Fruit fly (Drosophila melanogaster) whole organism, embryonic: ENCODE measurements around the gene CG31816.

Source experiments
- Ada2b ChIP-seq: fragments of 200-800 bp; sonication (Bioruptor generic); IDR thresholded peaks from 2 replicates; pipeline ENCODE4 v1.3.6; 2022; ENCODE audit warnings: missing biosample characterization, missing genetic modification characterization
- BEAF-32 ChIP-seq: fragments of 200-800 bp; sonication (Bioruptor generic); optimal IDR thresholded peaks from 3 replicates; lab custom pipeline; 2017; ENCODE audit warnings: missing biosample characterization, missing genetic modification characterization, mild to moderate bottlenecking, moderate library complexity, missing genetic modification reagents
- CG10543 ChIP-seq: fragments of 200-800 bp; sonication (Bioruptor generic); optimal IDR thresholded peaks from 3 replicates; lab custom pipeline; 2017; ENCODE audit warnings: missing biosample characterization, mild to moderate bottlenecking, missing genetic modification characterization, moderate library complexity
- CG12155 ChIP-seq: fragments of 200-800 bp; sonication (Bioruptor generic); optimal IDR thresholded peaks from 3 replicates; lab custom pipeline; 2016; ENCODE audit warnings: missing biosample characterization, missing genetic modification characterization
- CG12236 ChIP-seq: fragments of 200-800 bp; sonication (Bioruptor generic); optimal IDR thresholded peaks from 2 replicates; lab custom pipeline; 2016; ENCODE audit warnings: missing biosample characterization, missing genetic modification characterization
- CG12659 ChIP-seq: fragments of 200-800 bp; sonication (Bioruptor generic); optimal IDR thresholded peaks from 3 replicates; lab custom pipeline; 2017; ENCODE audit warnings: mild to moderate bottlenecking, missing biosample characterization, missing genetic modification reagents, missing genetic modification characterization
- CG12942 ChIP-seq: fragments of 200-800 bp; sonication (Bioruptor generic); optimal IDR thresholded peaks from 3 replicates; lab custom pipeline; 2016; ENCODE audit warnings: missing biosample characterization, missing genetic modification characterization
- CG14014 ChIP-seq: fragments of 200-800 bp; sonication (Bioruptor generic); IDR thresholded peaks from 2 replicates; pipeline ENCODE4 v1.3.6; 2022; ENCODE audit warnings: missing biosample characterization, missing genetic modification characterization
- CG15601 ChIP-seq: fragments of 200-800 bp; sonication (Bioruptor generic); optimal IDR thresholded peaks from 3 replicates; lab custom pipeline; 2019; ENCODE audit warnings: missing biosample characterization, mild to moderate bottlenecking, missing genetic modification characterization, moderate library complexity
- CG2120 ChIP-seq: fragments of 200-800 bp; sonication (Bioruptor generic); optimal IDR thresholded peaks from 3 replicates; lab custom pipeline; 2016; ENCODE audit warnings: missing biosample characterization, missing genetic modification characterization
- CG2202 ChIP-seq: fragments of 200-800 bp; sonication (Bioruptor generic); optimal IDR thresholded peaks from 2 replicates; lab custom pipeline; 2018; ENCODE audit warnings: missing biosample characterization, mild to moderate bottlenecking, missing genetic modification characterization
- CG4282 ChIP-seq: fragments of 200-800 bp; sonication (Bioruptor generic); optimal IDR thresholded peaks from 2 replicates; lab custom pipeline; 2016; ENCODE audit warnings: missing biosample characterization, missing genetic modification characterization
- CG4707 ChIP-seq: fragments of 200-800 bp; sonication (Bioruptor generic); optimal IDR thresholded peaks from 2 replicates; lab custom pipeline; 2018; ENCODE audit warnings: missing biosample characterization, mild to moderate bottlenecking, missing genetic modification characterization, moderate library complexity
- CG7786 ChIP-seq: fragments of 200-800 bp; sonication (Bioruptor generic); optimal IDR thresholded peaks from 2 replicates; lab custom pipeline; 2016; ENCODE audit warnings: missing biosample characterization, missing genetic modification characterization
- CG7928 ChIP-seq: fragments of 200-800 bp; sonication (Bioruptor generic); optimal IDR thresholded peaks from 2 replicates; lab custom pipeline; 2017; ENCODE audit warnings: missing biosample characterization, mild to moderate bottlenecking, missing genetic modification characterization
- CG8089 ChIP-seq: fragments of 200-800 bp; sonication (Bioruptor generic); optimal IDR thresholded peaks from 3 replicates; lab custom pipeline; 2016; ENCODE audit warnings: missing biosample characterization, missing genetic modification characterization
- CG9437 ChIP-seq: fragments of 200-800 bp; sonication (Bioruptor generic); optimal IDR thresholded peaks from 2 replicates; lab custom pipeline; 2018; ENCODE audit warnings: missing biosample characterization, mild to moderate bottlenecking, missing genetic modification characterization
- CG9876 ChIP-seq: fragments of 200-800 bp; sonication (Bioruptor generic); optimal IDR thresholded peaks from 2 replicates; lab custom pipeline; 2016; ENCODE audit warnings: missing biosample characterization, missing genetic modification characterization
- Camta ChIP-seq: fragments of 200-800 bp; sonication (Bioruptor generic); optimal IDR thresholded peaks from 2 replicates; lab custom pipeline; 2016; ENCODE audit warnings: missing biosample characterization, missing genetic modification characterization
- CoRest ChIP-seq: fragments of 200-800 bp; sonication (Bioruptor generic); optimal IDR thresholded peaks from 3 replicates; lab custom pipeline; 2018; ENCODE audit warnings: missing biosample characterization, mild to moderate bottlenecking, missing genetic modification characterization, moderate library complexity
- Dek ChIP-seq: fragments of 200-800 bp; sonication (Bioruptor generic); optimal IDR thresholded peaks from 3 replicates; lab custom pipeline; 2019; ENCODE audit warnings: missing biosample characterization, mild to moderate bottlenecking, missing genetic modification characterization, moderate library complexity
- HLH3B ChIP-seq: fragments of 200-800 bp; sonication (Bioruptor generic); IDR thresholded peaks from 2 replicates; pipeline ENCODE4 v1.3.6; 2022; ENCODE audit warnings: missing biosample characterization, missing genetic modification characterization
- Hsf ChIP-seq: fragments of 200-800 bp; sonication (Bioruptor generic); optimal IDR thresholded peaks from 3 replicates; lab custom pipeline; 2016; ENCODE audit warnings: missing biosample characterization, missing genetic modification characterization
- Oli ChIP-seq: fragments of 200-800 bp; sonication (Bioruptor generic); optimal IDR thresholded peaks from 2 replicates; lab custom pipeline; 2018; ENCODE audit warnings: missing biosample characterization, mild to moderate bottlenecking, missing genetic modification characterization, moderate library complexity
- Trl ChIP-seq, 3 experiments: fragments of >200 bp in 2 of 3; fragments of 200-800 bp in 1 of 3; sonication (Bioruptor generic) in 1 of 3; optimal IDR thresholded peaks; 2 replicates in 1 of 3; 3 replicates in 2 of 3; lab custom pipeline; 2016 to 2017; ENCODE audit warnings: missing biosample characterization in 1 of 3, missing genetic modification characterization in 1 of 3
- Usf ChIP-seq: fragments of 200-800 bp; sonication (Bioruptor generic); optimal IDR thresholded peaks from 2 replicates; lab custom pipeline; 2017; ENCODE audit warnings: missing genotype, missing biosample characterization, missing genetic modification characterization
- bsh ChIP-seq, 2 experiments: fragments of 200-800 bp; sonication (Bioruptor generic); optimal IDR thresholded peaks; 2 replicates each; lab custom pipeline; 2017 to 2018; ENCODE audit warnings: mild to moderate bottlenecking in 2 of 2, missing biosample characterization in 2 of 2, missing genetic modification characterization in 2 of 2, moderate library complexity in 1 of 2
- chm ChIP-seq: fragments of 200-800 bp; sonication (Bioruptor generic); IDR thresholded peaks from 2 replicates; pipeline ENCODE4 v1.3.6; 2022; ENCODE audit warnings: missing biosample characterization, missing genetic modification characterization
- crc ChIP-seq: fragments of 200-800 bp; sonication (Bioruptor generic); optimal IDR thresholded peaks from 2 replicates; lab custom pipeline; 2016; ENCODE audit warnings: missing biosample characterization, missing genetic modification characterization
- da ChIP-seq: fragments of 200-800 bp; sonication (Bioruptor generic); optimal IDR thresholded peaks from 2 replicates; lab custom pipeline; 2016; ENCODE audit warnings: missing biosample characterization, missing genetic modification characterization
- fd3F ChIP-seq: fragments of 200-800 bp; sonication (Bioruptor generic); optimal IDR thresholded peaks from 2 replicates; lab custom pipeline; 2018; ENCODE audit warnings: missing biosample characterization, mild to moderate bottlenecking, missing genetic modification characterization, moderate library complexity
- gcm ChIP-seq: fragments of 200-800 bp; sonication (Bioruptor generic); optimal IDR thresholded peaks from 2 replicates; lab custom pipeline; 2019; ENCODE audit warnings: missing biosample characterization, mild to moderate bottlenecking, missing genetic modification characterization, moderate library complexity
- her ChIP-seq: fragments of 200-800 bp; sonication (Bioruptor generic); optimal IDR thresholded peaks from 2 replicates; lab custom pipeline; 2016; ENCODE audit warnings: missing biosample characterization, missing genetic modification characterization
- hkb ChIP-seq, 2 experiments: fragments of 200-800 bp in 1 of 2; fragments of >200 bp in 1 of 2; sonication (Bioruptor generic) in 1 of 2; IDR thresholded peaks in 1 of 2; optimal IDR thresholded peaks in 1 of 2; 2 replicates each; pipeline versions ENCODE4 v1.3.6 to Lab custom; 2017 to 2022; ENCODE audit warnings: missing biosample characterization in 1 of 2, missing genetic modification characterization in 1 of 2
- jigr1 ChIP-seq: fragments of 200-800 bp; sonication (Bioruptor generic); IDR thresholded peaks from 3 replicates; pipeline ENCODE4 v1.3.6; 2022; ENCODE audit warnings: missing biosample characterization, missing genetic modification characterization
- jing ChIP-seq: fragments of 200-800 bp; sonication (Bioruptor generic); optimal IDR thresholded peaks from 2 replicates; lab custom pipeline; 2018; ENCODE audit warnings: missing biosample characterization, mild to moderate bottlenecking, missing genetic modification characterization
- mam ChIP-seq: fragments of 200-800 bp; sonication (Bioruptor generic); optimal IDR thresholded peaks from 3 replicates; lab custom pipeline; 2016; ENCODE audit warnings: missing biosample characterization, missing genetic modification characterization
- nerfin-1 ChIP-seq: fragments of 200-800 bp; sonication (Bioruptor generic); optimal IDR thresholded peaks from 3 replicates; lab custom pipeline; 2019; ENCODE audit warnings: missing biosample characterization, mild to moderate bottlenecking, missing genetic modification characterization, moderate library complexity
- nmo ChIP-seq: fragments of 200-800 bp; sonication (Bioruptor generic); optimal IDR thresholded peaks from 2 replicates; lab custom pipeline; 2018; ENCODE audit warnings: missing biosample characterization, mild to moderate bottlenecking, missing genetic modification characterization, moderate library complexity
- pnt ChIP-seq: fragments of 200-800 bp; sonication (Bioruptor generic); optimal IDR thresholded peaks from 3 replicates; lab custom pipeline; 2016; ENCODE audit warnings: missing biosample characterization, missing genetic modification characterization
- pros ChIP-seq: fragments of 200-800 bp; sonication (Bioruptor generic); optimal IDR thresholded peaks from 3 replicates; lab custom pipeline; 2019; ENCODE audit warnings: missing biosample characterization, mild to moderate bottlenecking, missing genetic modification characterization, moderate library complexity
- pzg ChIP-seq: fragments of 200-800 bp; sonication (Bioruptor generic); optimal IDR thresholded peaks from 3 replicates; lab custom pipeline; 2018; ENCODE audit warnings: missing biosample characterization, mild to moderate bottlenecking, missing genetic modification characterization, moderate library complexity
- row ChIP-seq: fragments of 200-800 bp; sonication (Bioruptor generic); IDR thresholded peaks from 3 replicates; pipeline ENCODE4 v1.3.6; 2022; ENCODE audit warnings: missing biosample characterization, missing genetic modification characterization
- sens-2 ChIP-seq: fragments of 200-800 bp; sonication (Bioruptor generic); IDR thresholded peaks from 2 replicates; pipeline ENCODE4 v1.3.6; 2022; ENCODE audit warnings: missing biosample characterization, missing genetic modification characterization
- shn ChIP-seq: fragments of 200-800 bp; sonication (Bioruptor generic); optimal IDR thresholded peaks from 3 replicates; lab custom pipeline; 2016; ENCODE audit warnings: missing biosample characterization, missing genetic modification characterization
- sug ChIP-seq: fragments of 200-800 bp; optimal IDR thresholded peaks from 2 replicates; lab custom pipeline; 2019; ENCODE audit warnings: missing biosample characterization, mild to moderate bottlenecking, missing genetic modification characterization, moderate library complexity
- tgo ChIP-seq: fragments of 200-800 bp; sonication (Bioruptor generic); IDR thresholded peaks from 3 replicates; pipeline ENCODE4 v1.3.6; 2022; ENCODE audit warnings: missing biosample characterization, missing genetic modification characterization
- trh ChIP-seq: fragments of 200-800 bp; sonication (Bioruptor generic); optimal IDR thresholded peaks from 2 replicates; lab custom pipeline; 2016; ENCODE audit warnings: missing biosample characterization, missing genetic modification characterization
- ttk ChIP-seq: fragments of 200-800 bp; sonication (Bioruptor generic); IDR thresholded peaks from 2 replicates; pipeline ENCODE4 v2.1.2; 2022; ENCODE audit warnings: missing biosample characterization, missing genetic modification characterization

Gene CG31816

dm6 chr2L:16495193-16495780 lies 47.1 kb upstream of the CG31816 start (continued):
- TF ChIP-seq crc (peak; percentile 74), pnt (GFP tag; lab: Kevin White, UChicago) (peak; percentile 67), trh (GFP tag; lab: Kevin White, UChicago) (peak; percentile 56), pzg (GFP tag; lab: Kevin White, UChicago) (no peak), ttk (peak; percentile 84), jing (GFP tag; lab: Kevin White, UChicago) (peak; percentile 86), CG2202 (tag; lab: Kevin White, UChicago) (peak; percentile 91), CG12236 (GFP tag; lab: Kevin White, UChicago) (peak; percentile 79), CG7786 (GFP tag; lab: Kevin White, UChicago) (peak; percentile 75), nerfin-1 (tag; lab: Kevin White, UChicago) (no peak), CoRest (peak; percentile 92), CG12155 (GFP tag; lab: Kevin White, UChicago) (peak; percentile 77), CG15601 (tag; lab: Kevin White, UChicago) (peak; percentile 95), Dek (tag; lab: Kevin White, UChicago) (peak; percentile 77), pros (GFP tag; lab: Kevin White, UChicago) (no peak), CG8089 (peak; percentile 64), row (peak; percentile 82), mam (GFP tag; lab: Kevin White, UChicago) (peak; percentile 40), Hsf (GFP tag; lab: Kevin White, UChicago) (peak; percentile 87), Camta (GFP tag; lab: Kevin White, UChicago) (peak; percentile 84), Usf (peak; percentile 39), CG7928 (GFP tag; lab: Kevin White, UChicago) (no peak), CG9437 (peak; percentile 82), sug (tag; lab: Kevin White, UChicago) (no peak), shn (GFP tag; lab: Kevin White, UChicago) (peak; percentile 56), CG12942 (GFP tag; lab: Kevin White, UChicago) (peak; percentile 77), CG4282 (GFP tag; lab: Kevin White, UChicago) (peak; percentile 17), CG9876 (GFP tag; lab: Kevin White, UChicago) (peak; percentile 68), jigr1 (GFP tag; lab: Robert Waterston, UW) (no peak), Trl (optimal IDR thresholded peaks at IDR 0.05; lab: Kevin White, UChicago) (no peak), Trl (GFP tag; optimal IDR thresholded peaks at IDR 0.05; lab: Kevin White, UChicago) (peak; percentile 27), tgo (GFP tag; lab: Robert Waterston, UW) (peak; percentile 80), BEAF-32 (GFP tag; lab: Kevin White, UChicago) (no peak), Ada2b (GFP tag; lab: Robert Waterston, UW) (peak; percentile 34; the same call in 1 of the 2 replicates), CG4707 (GFP tag; lab: Kevin White, UChicago) (peak; percentile 95), Oli (tag; lab: Kevin White, UChicago) (peak; percentile 91), nmo (GFP tag; lab: Kevin White, UChicago) (no peak), her (GFP tag; lab: Kevin White, UChicago) (peak; percentile 74), gcm (GFP tag; lab: Kevin White, UChicago) (peak; percentile 95), chm (GFP tag; lab: Robert Waterston, UW) (peak; percentile 91), CG12659 (peak; percentile 85), CG2120 (GFP tag; lab: Kevin White, UChicago) (peak; percentile 75), CG14014 (GFP tag; lab: Robert Waterston, UW) (peak; percentile 45; the same call in 1 of the 2 replicates), CG10543 (no peak), fd3F (GFP tag; lab: Kevin White, UChicago) (peak; percentile 73), bsh (GFP tag; optimal IDR thresholded peaks at IDR 0.05; lab: Kevin White, UChicago) (peak; percentile 88 to 96), hkb (optimal IDR thresholded peaks at IDR 0.05; lab: Kevin White, UChicago) (no peak), hkb (GFP tag; IDR thresholded peaks at IDR 0.05; lab: Robert Waterston, UW) (peak; percentile 37; the same call in 1 of the 2 replicates), HLH3B (GFP tag; lab: Robert Waterston, UW) (no peak), da (GFP tag; lab: Kevin White, UChicago) (peak; percentile 20), sens-2 (peak; percentile 59; the same call in 1 of the 2 replicates)
